Worm (Caenorhabditis elegans): ENCODE data around the gene C28H8.5.

Gene C28H8.5

DNA sequence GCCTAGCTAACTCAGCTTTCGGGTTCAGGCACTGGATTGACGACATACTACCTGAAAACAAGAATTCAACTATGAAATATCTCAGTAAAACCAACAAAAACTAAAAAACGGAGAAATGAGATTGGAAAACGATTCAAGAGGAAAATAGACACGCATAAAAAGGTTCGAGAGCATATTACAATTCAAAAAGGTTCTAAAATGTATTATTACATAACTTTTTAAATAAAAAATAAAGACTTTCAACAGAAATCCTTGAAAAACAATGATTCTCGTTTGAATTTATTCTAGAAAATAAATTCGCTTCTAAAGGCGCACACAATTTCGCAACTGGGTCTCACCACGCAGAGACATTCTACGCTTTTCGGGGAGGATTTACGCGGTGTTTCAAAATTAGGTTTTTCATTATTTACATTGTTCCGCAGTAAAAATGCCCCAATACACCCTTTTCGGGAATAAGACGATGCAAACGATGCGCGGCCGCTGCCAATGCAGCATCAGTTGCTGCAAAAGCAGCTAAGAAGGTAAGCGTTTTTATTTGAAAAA lies 28.4 kb upstream of the C28H8.5 start, which contains the start of the genes cct-6 and alh-9:
Gene cct-6 (minus strand): TSS at position 51 of the 543 bp plus-strand sequence.
Gene alh-9 (plus strand): TSS at position 382 of the 543 bp plus-strand sequence.
- no peak for TF ChIP-seq unc-62 (GFP tag; optimal IDR thresholded peaks at IDR 0.05)

DNA sequence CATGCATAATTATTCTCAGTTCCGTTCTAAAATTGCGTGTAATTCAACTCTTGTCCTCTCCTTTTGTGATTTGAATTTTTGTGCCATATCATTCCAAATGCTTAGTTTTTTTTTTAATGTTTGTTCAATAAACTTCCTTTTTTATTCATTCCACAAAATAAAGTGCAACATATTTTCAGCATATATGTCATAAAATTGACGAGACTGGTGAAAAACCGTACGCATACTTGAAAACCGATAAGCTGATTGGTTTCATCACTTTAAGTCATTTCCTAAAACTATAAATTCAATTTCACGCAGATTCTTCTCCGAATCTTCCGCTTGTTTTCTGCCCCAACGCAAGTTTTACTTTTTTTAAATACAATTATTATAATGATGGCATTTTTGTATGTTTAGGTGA lies 25.1 kb upstream of the C28H8.5 start, which contains the start of gene dpf-4:
Gene dpf-4 (plus strand): TSS at position 301 of the 400 bp plus-strand sequence.
- no peak for TF ChIP-seq unc-62 (GFP tag; optimal IDR thresholded peaks at IDR 0.05)

- TF ChIP-seq unc-62 (GFP tag; optimal IDR thresholded peaks at IDR 0.05) = no peak
Observed at ce11 chrIII:5863774-5864173, 20.3 kb upstream of the C28H8.5 start, which contains the start of gene dnpp-1. Gene dnpp-1, minus strand, starts transcription at chrIII:5863803.

DNA sequence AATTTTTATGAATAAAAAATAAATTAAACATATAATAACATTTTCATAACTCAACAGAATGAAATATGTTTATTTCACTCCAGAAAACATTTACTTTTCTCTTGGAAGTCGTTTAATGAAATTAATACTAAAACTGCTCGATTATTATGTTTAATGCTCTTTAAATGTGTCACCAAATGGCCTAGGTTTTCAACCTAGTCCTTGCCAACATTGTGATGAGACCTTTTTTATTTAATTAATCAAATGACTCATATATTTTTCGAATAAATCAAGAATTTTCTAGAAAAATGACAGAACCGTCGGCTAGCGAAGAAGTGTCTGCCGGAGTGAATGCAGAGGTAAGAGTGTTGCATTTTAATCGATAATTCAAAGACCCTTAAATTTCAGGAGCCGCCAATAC lies 19.8 kb upstream of the C28H8.5 start, which contains the start of gene rabn-5:
Gene rabn-5 (plus strand): TSS at position 284 of the 400 bp plus-strand sequence.
- TF ChIP-seq unc-62 (GFP tag; optimal IDR thresholded peaks at IDR 0.05) = no peak

DNA sequence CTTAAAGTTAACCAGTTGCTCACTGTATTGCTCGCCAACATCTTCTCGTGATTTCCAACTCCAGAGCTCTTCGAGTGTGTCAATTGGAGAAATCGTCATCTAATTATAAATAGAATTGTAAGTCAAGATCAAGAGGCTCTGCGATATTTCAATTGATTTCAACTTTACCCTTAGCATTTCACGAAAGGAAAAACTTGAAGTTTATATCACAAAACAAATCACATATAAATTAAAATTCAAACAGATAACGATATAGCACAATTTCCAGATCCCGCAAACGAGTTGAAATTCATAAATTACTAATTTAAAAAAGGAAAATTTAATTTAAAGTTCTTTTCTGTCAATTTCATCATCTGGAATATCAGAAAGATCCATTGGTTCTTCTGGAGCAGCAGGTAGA lies 15.7 kb upstream of the C28H8.5 start, which contains the start of gene eng-1:
Gene eng-1 (minus strand): TSS at position 101 of the 400 bp plus-strand sequence.
- TF ChIP-seq unc-62 (GFP tag; optimal IDR thresholded peaks at IDR 0.05) = no peak

ce11 chrIII:5869429-5869828 lies 14.7 kb upstream of the C28H8.5 start, which contains the start of gene F01F1.15:
Gene F01F1.15, minus strand, starts transcription at chrIII:5869529.
- no peak for TF ChIP-seq unc-62 (GFP tag; optimal IDR thresholded peaks at IDR 0.05)

- no peak for TF ChIP-seq unc-62 (GFP tag; optimal IDR thresholded peaks at IDR 0.05)
Observed at ce11 chrIII:5871760-5872159, 12.3 kb upstream of the C28H8.5 start, which contains the start of the genes F01F1.11 and F01F1.3. Gene F01F1.11, minus strand, starts transcription at chrIII:5871877. Gene F01F1.3, plus strand, starts transcription at chrIII:5871938.

ce11 chrIII:5872288-5872687 lies 11.8 kb upstream of the C28H8.5 start:
- TF ChIP-seq unc-62 (GFP tag; optimal IDR thresholded peaks at IDR 0.05) = no peak

ce11 chrIII:5874263-5874662 lies 9.8 kb upstream of the C28H8.5 start:
- no peak for TF ChIP-seq unc-62 (GFP tag; optimal IDR thresholded peaks at IDR 0.05)

- TF ChIP-seq unc-62 (GFP tag; optimal IDR thresholded peaks at IDR 0.05) = no peak
Observed at ce11 chrIII:5874664-5875417, 9.3 kb upstream of the C28H8.5 start.

- no peak for TF ChIP-seq unc-62 (GFP tag; optimal IDR thresholded peaks at IDR 0.05)
Observed at ce11 chrIII:5875418-5875702, 8.7 kb upstream of the C28H8.5 start.

DNA sequence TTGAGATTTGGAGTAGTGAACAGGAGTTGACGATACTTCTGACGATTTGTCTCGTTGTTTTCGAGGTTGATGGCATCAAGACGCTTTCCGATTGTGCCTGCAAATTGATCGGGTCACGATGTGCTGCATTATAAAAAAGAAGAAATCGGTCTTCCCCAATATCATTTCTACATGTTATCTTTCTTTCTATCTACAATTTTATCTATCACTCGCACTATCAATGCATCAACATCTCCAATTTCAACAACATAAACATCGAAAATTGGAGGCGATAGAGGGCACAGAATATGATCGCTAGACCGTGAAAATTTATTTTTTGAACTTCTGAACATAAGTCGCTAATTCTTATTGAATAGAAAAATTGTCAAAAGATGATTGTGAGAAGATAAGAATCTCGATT lies 8.4 kb upstream of the C28H8.5 start:
- no peak for TF ChIP-seq unc-62 (GFP tag; optimal IDR thresholded peaks at IDR 0.05)

DNA sequence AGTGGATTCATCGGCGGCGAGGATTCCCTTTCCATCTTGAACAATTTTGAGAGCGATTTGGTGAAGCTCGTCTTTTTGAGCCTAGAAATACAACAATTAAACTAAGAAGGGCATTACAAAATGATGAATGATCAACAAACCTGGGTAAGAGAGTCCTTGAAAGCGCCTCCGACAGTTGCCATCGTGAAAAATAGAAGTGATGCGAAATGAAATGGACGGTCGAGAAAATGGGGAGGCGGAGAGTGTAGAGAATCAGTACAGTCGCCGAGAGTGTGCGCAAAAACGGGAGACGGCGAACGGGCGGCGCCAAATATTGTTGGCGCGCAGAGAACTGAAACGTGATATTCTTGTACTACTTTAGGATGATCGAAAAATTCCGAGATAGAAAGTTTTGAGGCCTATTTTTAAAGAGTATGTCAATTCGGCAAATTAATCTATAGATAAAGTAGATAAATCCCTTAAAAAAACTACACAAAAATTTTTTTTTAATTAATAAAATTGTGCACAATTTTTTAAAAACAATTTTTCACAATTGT lies 7.9 kb upstream of the C28H8.5 start, which contains the start of gene aldo-2:
Gene aldo-2 (minus strand): TSS at position 486 of the 536 bp plus-strand sequence.
- no peak for TF ChIP-seq unc-62 (GFP tag; optimal IDR thresholded peaks at IDR 0.05)

DNA sequence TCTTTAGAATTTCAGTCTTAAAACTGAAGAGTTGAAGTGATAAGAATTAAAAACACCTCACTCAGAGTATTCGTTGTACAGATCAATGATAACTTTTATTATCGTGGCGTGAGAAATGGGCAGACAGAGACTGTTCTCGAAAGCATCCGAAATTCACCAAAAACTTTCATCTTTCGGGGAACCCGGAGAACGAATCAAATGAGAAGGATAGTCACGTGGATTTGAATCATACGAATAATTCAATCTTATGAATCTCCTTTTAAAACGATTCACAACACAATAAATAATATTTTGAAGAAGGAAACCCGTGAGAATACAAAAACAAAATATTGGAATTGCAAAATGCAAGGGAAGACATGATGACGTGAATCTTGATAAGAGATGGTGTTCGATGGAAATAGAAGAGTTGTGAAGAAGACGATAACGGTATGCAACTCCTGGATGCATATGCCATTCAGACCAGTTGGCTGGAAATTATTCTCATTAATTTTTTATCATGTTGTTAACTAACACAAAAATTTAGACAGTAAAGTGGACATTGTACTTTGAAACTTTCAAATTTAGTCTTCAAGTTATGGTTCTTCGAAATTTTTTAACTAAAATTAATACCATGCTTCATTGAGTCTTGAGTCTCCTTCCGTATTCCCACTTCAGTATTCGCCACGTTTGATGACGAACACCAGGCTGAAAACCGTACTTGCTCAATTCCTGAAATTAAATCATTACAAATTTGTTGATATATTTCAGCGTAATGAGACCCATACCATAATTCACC lies 7.1 kb upstream of the C28H8.5 start:
- no peak for TF ChIP-seq unc-62 (GFP tag; optimal IDR thresholded peaks at IDR 0.05)

DNA sequence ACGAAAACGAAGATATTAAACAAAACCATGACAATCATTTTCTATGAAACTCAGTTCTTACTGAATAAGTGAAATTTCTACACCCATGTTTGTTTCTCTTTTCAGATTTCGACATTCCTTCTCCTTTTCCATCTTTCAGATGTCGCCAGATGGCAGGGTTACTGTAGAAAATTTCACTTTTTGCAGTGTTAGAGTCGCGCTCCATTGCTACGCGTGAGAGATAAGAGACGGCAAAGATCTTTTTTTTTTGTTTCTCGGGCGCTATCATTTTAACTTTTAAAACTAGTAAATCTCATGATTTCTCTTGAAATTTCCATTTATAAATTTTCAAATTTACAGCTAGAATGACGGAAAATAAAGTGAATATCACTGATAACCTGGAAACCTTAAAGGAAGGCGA lies 5.9 kb upstream of the C28H8.5 start, which contains the start of the genes mig-21 and F01F1.2:
Gene mig-21 (minus strand): TSS at position 166 of the 400 bp plus-strand sequence.
Gene F01F1.2 (plus strand): TSS at position 340 of the 400 bp plus-strand sequence.
- TF ChIP-seq unc-62 (GFP tag; optimal IDR thresholded peaks at IDR 0.05) = no peak

Measured in whole organism, dauer.